Fruit fly (Drosophila melanogaster) whole organism, prepupa: ENCODE data around the gene CG42590.

Source experiments
- Ets21C ChIP-seq: fragments of 200-800 bp; sonication (Bioruptor generic); optimal IDR thresholded peaks from 3 replicates; lab custom pipeline; 2016; ENCODE audit warnings: missing biosample characterization, missing genetic modification characterization
- OdsH ChIP-seq: fragments of 200-800 bp; sonication (Bioruptor generic); optimal IDR thresholded peaks from 3 replicates; lab custom pipeline; 2016; ENCODE audit warnings: missing biosample characterization, missing genetic modification characterization
- Sox102F ChIP-seq: fragments of 200-800 bp; sonication (Bioruptor generic); optimal IDR thresholded peaks from 2 replicates; lab custom pipeline; 2016; ENCODE audit warnings: missing biosample characterization, mild to moderate bottlenecking, missing genetic modification characterization
- pdm3 ChIP-seq: fragments of 200-800 bp; sonication (Bioruptor generic); optimal IDR thresholded peaks from 3 replicates; lab custom pipeline; 2016; ENCODE audit warnings: missing biosample characterization, missing genetic modification characterization
- salr ChIP-seq, 2 experiments: fragments of 200-800 bp; sonication (Bioruptor generic); optimal IDR thresholded peaks; 3 replicates each; lab custom pipeline; 2016 to 2018; ENCODE audit warnings: missing biosample characterization in 2 of 2, missing genetic modification characterization in 2 of 2, mild to moderate bottlenecking in 1 of 2

- TF ChIP-seq OdsH (no peak), Sox102F (no peak), Ets21C (GFP tag; lab: Kevin White, UChicago) (no peak), pdm3 (GFP tag; lab: Kevin White, UChicago) (no peak), salr (GFP tag; optimal IDR thresholded peaks at IDR 0.05; lab: Kevin White, UChicago) (no peak)
Measured at dm6 chr3L:8057423-8057822, 11.6 kb downstream of the CG42590 start.
